Worm (Caenorhabditis elegans) whole organism, mixed stage, embryonic: ENCODE measurements around the gene ncs-7.

Experiments
- bed-3 ChIP-seq: fragments of 200-800 bp; sonication (Bioruptor generic); optimal IDR thresholded peaks from 3 replicates; lab custom pipeline; 2018; ENCODE audit warnings: mild to moderate bottlenecking, missing genetic modification characterization, moderate library complexity, missing compliant biosample characterization
- blmp-1 ChIP-seq: fragments of 150-350 bp; optimal IDR thresholded peaks from 2 replicates; lab custom pipeline; 2014; ENCODE audit warnings: missing biosample characterization, missing genetic modification characterization
- lin-13 ChIP-seq: fragments of 150-350 bp; optimal IDR thresholded peaks from 2 replicates; lab custom pipeline; 2014; ENCODE audit warnings: missing biosample characterization, missing genetic modification characterization
- lin-32 ChIP-seq: fragments of 200-800 bp; sonication (Bioruptor generic); optimal IDR thresholded peaks from 2 replicates; lab custom pipeline; 2018; ENCODE audit warnings: mild to moderate bottlenecking, missing genetic modification characterization, missing compliant biosample characterization
- lsy-2 ChIP-seq: fragments of 150-350 bp; optimal IDR thresholded peaks from 2 replicates; lab custom pipeline; 2014; ENCODE audit warnings: missing biosample characterization, missing genetic modification characterization
- mls-2 ChIP-seq: sonication (generic microtip); optimal IDR thresholded peaks from 2 replicates; lab custom pipeline; 2016; ENCODE audit warnings: mild to moderate bottlenecking, missing genetic modification characterization, moderate library complexity, missing compliant biosample characterization
- nhr-2 ChIP-seq: fragments of 150-350 bp; optimal IDR thresholded peaks from 2 replicates; lab custom pipeline; 2014; ENCODE audit warnings: missing biosample characterization, missing genetic modification characterization
- nhr-237 ChIP-seq: fragments of 150-350 bp; optimal IDR thresholded peaks from 2 replicates; lab custom pipeline; 2014; ENCODE audit warnings: missing biosample characterization, missing genetic modification characterization
- nhr-28 ChIP-seq: fragments of 150-350 bp; optimal IDR thresholded peaks from 2 replicates; lab custom pipeline; 2014; ENCODE audit warnings: missing biosample characterization, missing genetic modification characterization
- snpc-4 ChIP-seq: fragments of 150-350 bp; optimal IDR thresholded peaks from 2 replicates; lab custom pipeline; 2014; ENCODE audit warnings: missing biosample characterization, missing genetic modification characterization
- unc-120 ChIP-seq: sonication (generic microtip); optimal IDR thresholded peaks from 2 replicates; lab custom pipeline; 2017; ENCODE audit warnings: missing genetic modification characterization, missing compliant biosample characterization; ENCODE audit not compliant: poor library complexity, severe bottlenecking
- zip-8 ChIP-seq: fragments of 150-350 bp; optimal IDR thresholded peaks from 2 replicates; lab custom pipeline; 2014; ENCODE audit warnings: missing biosample characterization, missing genetic modification characterization

DNA sequence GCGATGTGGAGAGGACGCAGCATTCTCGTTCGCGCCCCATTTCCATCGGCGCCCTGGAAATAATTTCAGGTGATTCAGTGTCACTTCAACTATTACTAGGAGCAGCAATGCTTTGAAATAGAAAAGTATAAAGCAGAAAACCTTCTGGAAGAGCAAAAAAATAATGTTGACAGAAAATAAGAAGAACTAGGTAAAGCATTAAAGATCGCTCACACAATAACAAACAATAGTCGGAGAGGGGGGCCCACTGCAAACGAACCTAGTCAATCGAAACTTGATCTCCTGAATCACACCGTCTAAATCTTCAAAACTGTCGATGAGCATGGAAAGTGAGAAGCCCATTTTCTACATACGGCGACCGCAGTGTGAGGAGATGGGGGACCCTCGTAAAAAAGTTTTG is 13.6 kb downstream of the ncs-7 start:
- TF ChIP-seq bed-3 (GFP tag; lab: Kevin White, UChicago): no peak
- no peak for TF ChIP-seq zip-8 (tag; lab: Kevin White, UChicago)
- TF ChIP-seq lsy-2: no peak
- TF ChIP-seq unc-120: no peak
- TF ChIP-seq mls-2 (tag; lab: Kevin White, UChicago): no peak
- TF ChIP-seq lin-13 (tag; lab: Kevin White, UChicago): no peak
- TF ChIP-seq nhr-237 (tag; lab: Kevin White, UChicago): no peak
- no peak for TF ChIP-seq lin-32 (GFP tag; lab: Kevin White, UChicago)
- TF ChIP-seq nhr-2 (tag; lab: Kevin White, UChicago): no peak
- no peak for TF ChIP-seq nhr-28
- no peak for TF ChIP-seq snpc-4 (tag; lab: Kevin White, UChicago)
- TF ChIP-seq blmp-1 (tag; lab: Kevin White, UChicago): no peak
